Worm (Caenorhabditis elegans) whole organism, mixed stage, embryonic: Measurements from ENCODE around the gene srpa-72.

Experiments
- elt-1 ChIP-seq: sonication (generic microtip); optimal IDR thresholded peaks from 2 replicates; lab custom pipeline; 2017; ENCODE audit warnings: missing genetic modification characterization, mild to moderate bottlenecking, missing compliant biosample characterization, antibody characterized with exemption, moderate library complexity, borderline replicate concordance; ENCODE audit not compliant: insufficient read depth
- lin-13 ChIP-seq: fragments of 150-350 bp; optimal IDR thresholded peaks from 2 replicates; lab custom pipeline; 2014; ENCODE audit warnings: missing biosample characterization, missing genetic modification characterization
- nhr-12 ChIP-seq: fragments of 150-350 bp; optimal IDR thresholded peaks from 2 replicates; lab custom pipeline; 2014; ENCODE audit warnings: missing biosample characterization, missing genetic modification characterization
- unc-39 ChIP-seq: fragments of 150-350 bp; optimal IDR thresholded peaks from 2 replicates; lab custom pipeline; 2014; ENCODE audit warnings: missing biosample characterization, missing genetic modification characterization
- unc-62 ChIP-seq: fragments of 150-350 bp; optimal IDR thresholded peaks from 2 replicates; lab custom pipeline; 2014; ENCODE audit warnings: missing biosample characterization, missing genetic modification reagents, missing genetic modification characterization

ce11 chrII:2741405-2741804 is 45.9 kb upstream of the srpa-72 start:
- no peak for TF ChIP-seq unc-62
- TF ChIP-seq lin-13 (tag; lab: Kevin White, UChicago) = no peak
- TF ChIP-seq nhr-12 (tag; lab: Kevin White, UChicago) = no peak
- TF ChIP-seq elt-1 (tag; lab: Kevin White, UChicago) = no peak
- no peak for TF ChIP-seq unc-39 (tag; lab: Kevin White, UChicago)
